Worm (Caenorhabditis elegans) whole organism, early embryonic: ENCODE results near the gene W09D6.1.

ENCODE experiments used
- B0310.2 ChIP-seq: sonication (generic microtip); optimal IDR thresholded peaks from 2 replicates; lab custom pipeline; 2016; ENCODE audit warnings: mild to moderate bottlenecking, missing genetic modification characterization, missing compliant biosample characterization
- F13C5.2 ChIP-seq: sonication (generic microtip); optimal IDR thresholded peaks from 2 replicates; lab custom pipeline; 2017; ENCODE audit warnings: mild to moderate bottlenecking, missing genetic modification characterization, inconsistent platforms, missing compliant biosample characterization
- ama-1 ChIP-seq: fragments of 150-350 bp; optimal IDR thresholded peaks from 2 replicates; lab custom pipeline; 2014
- ceh-13 ChIP-seq: fragments of 200-800 bp; sonication (Bioruptor generic); optimal IDR thresholded peaks from 2 replicates; lab custom pipeline; 2018; ENCODE audit warnings: mild to moderate bottlenecking, missing genetic modification characterization, missing compliant biosample characterization
- ets-7 ChIP-seq: sonication (generic microtip); optimal IDR thresholded peaks from 2 replicates; lab custom pipeline; 2016; ENCODE audit warnings: missing genotype, missing genetic modification characterization, missing compliant biosample characterization
- hmbx-1 ChIP-seq: sonication (generic microtip); optimal IDR thresholded peaks from 2 replicates; lab custom pipeline; 2016; ENCODE audit warnings: mild to moderate bottlenecking, missing genetic modification characterization, missing compliant biosample characterization
- hmg-4 ChIP-seq: fragments of 200-800 bp; sonication (Bioruptor generic); optimal IDR thresholded peaks from 2 replicates; lab custom pipeline; 2018; ENCODE audit warnings: mild to moderate bottlenecking, missing genetic modification characterization, missing compliant biosample characterization
- pes-1 ChIP-seq: fragments of 200-800 bp; sonication (Bioruptor generic); IDR thresholded peaks from 2 replicates; pipeline ENCODE4 v1.3.6; 2022; ENCODE audit warnings: missing genetic modification reagents, missing genetic modification characterization, missing compliant biosample characterization
- sea-1 ChIP-seq: fragments of 200-800 bp; sonication (Bioruptor generic); conservative IDR thresholded peaks from 2 replicates; pipeline ENCODE4 v1.3.6; 2022; ENCODE audit warnings: missing genetic modification characterization, missing compliant biosample characterization
- tbx-11 ChIP-seq: fragments of 200-800 bp; sonication (Bioruptor generic); IDR thresholded peaks from 2 replicates; pipeline ENCODE4 v1.3.6; 2022; ENCODE audit warnings: missing genetic modification characterization, missing compliant biosample characterization
- tbx-37 ChIP-seq: fragments of 200-800 bp; sonication (Bioruptor generic); conservative IDR thresholded peaks from 2 replicates; pipeline ENCODE4 v1.3.6; 2022; ENCODE audit warnings: missing genetic modification reagents, missing genetic modification characterization, missing compliant biosample characterization

DNA sequence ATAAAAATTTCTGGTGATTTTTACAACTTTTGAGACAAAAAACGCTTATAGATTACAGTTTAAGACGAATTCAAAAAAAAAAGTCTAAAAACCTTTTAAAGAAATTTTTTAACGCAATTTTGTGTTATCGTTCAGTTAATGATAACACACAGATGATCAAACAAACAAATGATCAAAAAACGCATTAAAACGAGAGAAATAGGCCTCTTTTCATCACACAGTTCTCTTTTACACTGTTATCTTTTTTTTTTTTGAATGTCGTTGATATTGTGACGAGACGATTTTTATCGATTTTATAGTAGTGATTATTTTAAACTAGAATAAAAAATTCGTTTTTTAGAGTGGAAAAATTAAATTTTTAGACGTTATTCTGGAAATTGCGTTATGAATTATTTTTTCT lies 8.9 kb upstream of the W09D6.1 start:
- TF ChIP-seq ama-1 (lab: Kevin White, UChicago) (no peak), hmg-4 (GFP tag; lab: Kevin White, UChicago) (no peak), B0310.2 (tag; lab: Kevin White, UChicago) (no peak), pes-1 (no peak), sea-1 (GFP tag; lab: Robert Waterston, UW) (no peak), hmbx-1 (tag; lab: Kevin White, UChicago) (no peak), tbx-37 (GFP tag; lab: Robert Waterston, UW) (no peak), F13C5.2 (no peak), tbx-11 (GFP tag; lab: Robert Waterston, UW) (no peak), ets-7 (tag; lab: Kevin White, UChicago) (no peak), ceh-13 (GFP tag; lab: Kevin White, UChicago) (no peak)
